Fruit fly (Drosophila melanogaster) whole organism, embryonic: Measurements from ENCODE around the gene Aef1.

ENCODE experiments used
- CG10431 ChIP-seq: fragments of 200-800 bp; sonication (Bioruptor generic); optimal IDR thresholded peaks from 3 replicates; lab custom pipeline; 2018; ENCODE audit warnings: missing biosample characterization, mild to moderate bottlenecking, missing genetic modification characterization
- CG10959 ChIP-seq: fragments of 200-800 bp; sonication (Bioruptor generic); IDR thresholded peaks from 2 replicates; pipeline ENCODE4 v1.3.6; 2022; ENCODE audit warnings: missing biosample characterization, missing genetic modification characterization
- CG12299 ChIP-seq: fragments of 200-800 bp; sonication (Bioruptor generic); optimal IDR thresholded peaks from 2 replicates; lab custom pipeline; 2018; ENCODE audit warnings: missing biosample characterization, mild to moderate bottlenecking, missing genetic modification characterization
- CG15696 ChIP-seq: fragments of 200-800 bp; sonication (Bioruptor generic); optimal IDR thresholded peaks from 2 replicates; lab custom pipeline; 2019; ENCODE audit warnings: missing biosample characterization, mild to moderate bottlenecking, missing genetic modification characterization, moderate library complexity
- CG17612 ChIP-seq: fragments of 200-800 bp; sonication (Bioruptor generic); IDR thresholded peaks from 2 replicates; pipeline ENCODE4 v1.3.6; 2022; ENCODE audit warnings: missing biosample characterization, missing genetic modification characterization
- CG1832 ChIP-seq: fragments of 200-800 bp; sonication (Bioruptor generic); optimal IDR thresholded peaks from 2 replicates; lab custom pipeline; 2017; ENCODE audit warnings: missing biosample characterization, mild to moderate bottlenecking, missing genetic modification characterization, inconsistent platforms
- CG34422 ChIP-seq: fragments of 200-800 bp; sonication (Bioruptor generic); IDR thresholded peaks from 3 replicates; pipeline ENCODE4 v1.3.6; 2022; ENCODE audit warnings: missing biosample characterization, missing genetic modification characterization
- CG3995 ChIP-seq: fragments of 200-800 bp; sonication (Bioruptor generic); optimal IDR thresholded peaks from 3 replicates; lab custom pipeline; 2016; ENCODE audit warnings: missing biosample characterization, missing genetic modification characterization
- CG4707 ChIP-seq: fragments of 200-800 bp; sonication (Bioruptor generic); optimal IDR thresholded peaks from 2 replicates; lab custom pipeline; 2018; ENCODE audit warnings: missing biosample characterization, mild to moderate bottlenecking, missing genetic modification characterization, moderate library complexity
- CG6689 ChIP-seq: fragments of 200-800 bp; sonication (Bioruptor generic); IDR thresholded peaks from 2 replicates; pipeline ENCODE4 v1.3.6; 2022; ENCODE audit warnings: missing biosample characterization, missing genetic modification characterization
- CG7271 ChIP-seq: fragments of 200-800 bp; sonication (Bioruptor generic); optimal IDR thresholded peaks from 2 replicates; lab custom pipeline; 2018; ENCODE audit warnings: missing biosample characterization, mild to moderate bottlenecking, missing genetic modification characterization, moderate library complexity
- CG7987 ChIP-seq: fragments of 200-800 bp; sonication (Bioruptor generic); optimal IDR thresholded peaks from 2 replicates; lab custom pipeline; 2018; ENCODE audit warnings: missing biosample characterization, mild to moderate bottlenecking, missing genetic modification characterization, moderate library complexity
- CG8281 ChIP-seq: fragments of 200-800 bp; sonication (Bioruptor generic); optimal IDR thresholded peaks from 2 replicates; lab custom pipeline; 2018; ENCODE audit warnings: missing biosample characterization, mild to moderate bottlenecking, missing genetic modification characterization, moderate library complexity
- CG8924 ChIP-seq: fragments of 200-800 bp; optimal IDR thresholded peaks from 3 replicates; lab custom pipeline; 2019; ENCODE audit warnings: missing biosample characterization, mild to moderate bottlenecking, missing genetic modification characterization, moderate library complexity
- CG9215 ChIP-seq: fragments of 200-800 bp; sonication (Bioruptor generic); IDR thresholded peaks from 2 replicates; pipeline ENCODE4 v1.3.6; 2022; ENCODE audit warnings: missing biosample characterization, missing genetic modification characterization
- CG9727 ChIP-seq: fragments of 200-800 bp; sonication (Bioruptor generic); optimal IDR thresholded peaks from 3 replicates; lab custom pipeline; 2017; ENCODE audit warnings: missing biosample characterization, mild to moderate bottlenecking, missing genetic modification characterization
- E2f1 ChIP-seq: fragments of 200-800 bp; sonication (Bioruptor generic); IDR thresholded peaks from 2 replicates; pipeline ENCODE4 v1.3.6; 2022; ENCODE audit warnings: missing biosample characterization, missing genetic modification characterization
- Eip74EF ChIP-seq, 2 experiments: fragments of 200-800 bp in 1 of 2; fragments of >200 bp in 1 of 2; sonication (Bioruptor generic) in 1 of 2; optimal IDR thresholded peaks; 2 replicates each; lab custom pipeline; 2017 to 2019; ENCODE audit warnings: missing biosample characterization in 2 of 2, missing genetic modification characterization in 2 of 2, mild to moderate bottlenecking in 1 of 2, moderate library complexity in 1 of 2
- Elba2 ChIP-seq: fragments of 200-800 bp; sonication (Bioruptor generic); optimal IDR thresholded peaks from 3 replicates; lab custom pipeline; 2016; ENCODE audit warnings: missing biosample characterization, missing genetic modification characterization
- Ets97D ChIP-seq: fragments of 200-800 bp; sonication (Bioruptor generic); optimal IDR thresholded peaks from 3 replicates; lab custom pipeline; 2016; ENCODE audit warnings: missing biosample characterization, missing genetic modification characterization
- Hand ChIP-seq: fragments of 200-800 bp; sonication (Bioruptor generic); optimal IDR thresholded peaks from 2 replicates; lab custom pipeline; 2017; ENCODE audit warnings: mild to moderate bottlenecking, missing biosample characterization, missing genetic modification reagents, missing genetic modification characterization
- NfI ChIP-seq: fragments of 200-800 bp; sonication (Bioruptor generic); optimal IDR thresholded peaks from 3 replicates; lab custom pipeline; 2018; ENCODE audit warnings: missing biosample characterization, mild to moderate bottlenecking, missing genetic modification characterization, moderate library complexity
- Pdp1 ChIP-seq, 2 experiments: fragments of 200-800 bp; sonication (Bioruptor generic); optimal IDR thresholded peaks; 3 replicates each; lab custom pipeline; 2016; ENCODE audit warnings: missing biosample characterization in 2 of 2, missing genetic modification characterization in 2 of 2, mild to moderate bottlenecking in 1 of 2, moderate library complexity in 1 of 2
- Six4 ChIP-seq: fragments of 200-800 bp; sonication (Bioruptor generic); optimal IDR thresholded peaks from 2 replicates; lab custom pipeline; 2016; ENCODE audit warnings: missing biosample characterization, missing genetic modification characterization
- TFAM ChIP-seq: fragments of 200-800 bp; sonication (Bioruptor generic); optimal IDR thresholded peaks from 2 replicates; lab custom pipeline; 2017; ENCODE audit warnings: missing biosample characterization, missing genetic modification characterization, inconsistent platforms
- Vsx1 ChIP-seq: fragments of 200-800 bp; sonication (Bioruptor generic); optimal IDR thresholded peaks from 2 replicates; lab custom pipeline; 2017; ENCODE audit warnings: missing biosample characterization, mild to moderate bottlenecking, missing genetic modification characterization, missing genetic modification reagents
- aop ChIP-seq: fragments of 200-800 bp; sonication (Bioruptor generic); IDR thresholded peaks from 2 replicates; pipeline ENCODE4 v1.3.6; 2022; ENCODE audit warnings: missing biosample characterization, missing genetic modification characterization
- bab2 ChIP-seq: fragments of 200-800 bp; sonication (Bioruptor generic); optimal IDR thresholded peaks from 2 replicates; lab custom pipeline; 2016; ENCODE audit warnings: missing biosample characterization, missing genetic modification characterization
- caup ChIP-seq: fragments of 200-800 bp; sonication (Bioruptor generic); optimal IDR thresholded peaks from 3 replicates; lab custom pipeline; 2017; ENCODE audit warnings: missing biosample characterization, mild to moderate bottlenecking, missing genetic modification characterization, moderate library complexity; ENCODE audit not compliant: severe bottlenecking
- chinmo ChIP-seq: fragments of 200-800 bp; sonication (Bioruptor generic); IDR thresholded peaks from 4 replicates; pipeline ENCODE4 v1.3.6; 2022; ENCODE audit warnings: missing biosample characterization, missing genetic modification characterization; ENCODE audit not compliant: partially characterized antibody
- disco-r ChIP-seq: fragments of 200-800 bp; sonication (Bioruptor generic); optimal IDR thresholded peaks from 2 replicates; lab custom pipeline; 2016; ENCODE audit warnings: missing biosample characterization, missing genetic modification characterization
- dmrt11E ChIP-seq: fragments of 200-800 bp; sonication (Bioruptor generic); optimal IDR thresholded peaks from 3 replicates; lab custom pipeline; 2018; ENCODE audit warnings: missing biosample characterization, mild to moderate bottlenecking, missing genetic modification characterization, moderate library complexity
- ewg ChIP-seq: fragments of 200-800 bp; sonication (Bioruptor generic); optimal IDR thresholded peaks from 3 replicates; lab custom pipeline; 2017; ENCODE audit warnings: mild to moderate bottlenecking, missing biosample characterization, missing genetic modification reagents, missing genetic modification characterization
- eyg ChIP-seq: fragments of 200-800 bp; sonication (Bioruptor generic); optimal IDR thresholded peaks from 3 replicates; lab custom pipeline; 2016; ENCODE audit warnings: missing biosample characterization, missing genetic modification characterization
- gem ChIP-seq: fragments of 200-800 bp; sonication (Bioruptor generic); optimal IDR thresholded peaks from 2 replicates; lab custom pipeline; 2019; ENCODE audit warnings: missing biosample characterization, mild to moderate bottlenecking, missing genetic modification characterization, moderate library complexity
- grn ChIP-seq: fragments of 200-800 bp; sonication (Bioruptor generic); optimal IDR thresholded peaks from 3 replicates; lab custom pipeline; 2017; ENCODE audit warnings: missing biosample characterization, missing genetic modification characterization
- h ChIP-seq: fragments of >200 bp; optimal IDR thresholded peaks from 2 replicates; lab custom pipeline; 2017
- ken ChIP-seq: fragments of 200-800 bp; sonication (Bioruptor generic); IDR thresholded peaks from 3 replicates; pipeline ENCODE4 v1.3.6; 2022; ENCODE audit warnings: missing biosample characterization, missing genetic modification characterization
- knrl ChIP-seq: fragments of 200-800 bp; sonication (Bioruptor generic); IDR thresholded peaks from 3 replicates; pipeline ENCODE4 v1.3.6; 2022; ENCODE audit warnings: missing biosample characterization, missing genetic modification characterization; ENCODE audit not compliant: partially characterized antibody
- odd ChIP-seq: fragments of 200-800 bp; sonication (Bioruptor generic); optimal IDR thresholded peaks from 2 replicates; lab custom pipeline; 2017; ENCODE audit warnings: missing biosample characterization, mild to moderate bottlenecking, missing genetic modification characterization
- pan ChIP-seq, 4 experiments: fragments of >200 bp in 3 of 4; fragments of 200-800 bp in 1 of 4; sonication (Bioruptor generic) in 1 of 4; optimal IDR thresholded peaks in 3 of 4; IDR thresholded peaks in 1 of 4; 2 replicates each; pipeline versions ENCODE4 v1.3.6 to Lab custom; 2017 to 2022; ENCODE audit warnings: missing biosample characterization in 2 of 4, missing genetic modification characterization in 2 of 4, mixed read lengths in 1 of 4
- repo ChIP-seq: fragments of 200-800 bp; sonication (Bioruptor generic); optimal IDR thresholded peaks from 2 replicates; lab custom pipeline; 2016; ENCODE audit warnings: missing biosample characterization, missing genetic modification characterization
- seq ChIP-seq: fragments of 200-800 bp; sonication (Bioruptor generic); IDR thresholded peaks from 2 replicates; pipeline ENCODE4 v1.3.6; 2022; ENCODE audit warnings: missing biosample characterization, missing genetic modification characterization
- sima ChIP-seq: fragments of 200-800 bp; sonication (Bioruptor generic); optimal IDR thresholded peaks from 2 replicates; lab custom pipeline; 2016; ENCODE audit warnings: missing biosample characterization, missing genetic modification characterization
- slbo ChIP-seq: fragments of 200-800 bp; sonication (Bioruptor generic); IDR thresholded peaks from 2 replicates; pipeline ENCODE4 v1.3.6; 2022; ENCODE audit warnings: missing biosample characterization, missing genetic modification characterization
- sug ChIP-seq: fragments of 200-800 bp; optimal IDR thresholded peaks from 2 replicates; lab custom pipeline; 2019; ENCODE audit warnings: missing biosample characterization, mild to moderate bottlenecking, missing genetic modification characterization, moderate library complexity
- toy ChIP-seq: fragments of 200-800 bp; sonication (Bioruptor generic); IDR thresholded peaks from 2 replicates; pipeline ENCODE4 v1.3.6; 2022; ENCODE audit warnings: missing biosample characterization, missing genetic modification characterization
- unpg ChIP-seq: fragments of 200-800 bp; sonication (Bioruptor generic); optimal IDR thresholded peaks from 3 replicates; lab custom pipeline; 2018; ENCODE audit warnings: missing biosample characterization, mild to moderate bottlenecking, missing genetic modification characterization, moderate library complexity
- vfl ChIP-seq: fragments of 200-800 bp; sonication (Bioruptor generic); optimal IDR thresholded peaks from 2 replicates; lab custom pipeline; 2016; ENCODE audit warnings: missing biosample characterization, missing genetic modification characterization
- vvl ChIP-seq: fragments of 200-800 bp; sonication (Bioruptor generic); IDR thresholded peaks from 2 replicates; pipeline ENCODE4 v1.3.6; 2022; ENCODE audit warnings: missing biosample characterization, missing genetic modification characterization

The Aef1 gene

DNA sequence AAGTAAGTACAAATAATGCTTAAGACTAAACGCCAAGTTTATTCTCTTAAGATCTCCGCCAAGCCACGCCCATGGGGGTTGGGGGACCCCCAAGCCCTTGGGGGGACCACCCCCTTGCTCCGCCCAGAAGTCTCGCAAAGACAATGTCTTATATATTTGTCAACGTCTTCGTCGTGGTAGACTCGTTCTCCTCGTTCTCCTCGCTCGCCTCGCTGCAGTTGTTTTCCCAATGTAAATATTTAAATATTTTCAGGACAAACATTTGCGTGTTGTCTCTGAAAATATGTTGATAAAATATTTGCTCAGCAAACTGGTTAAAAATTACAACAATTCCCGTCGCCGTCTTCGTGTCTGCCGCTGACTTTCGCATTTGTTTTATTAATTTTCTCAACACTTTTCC, 31.0 kb downstream of the Aef1 start:
- TF ChIP-seq unpg (GFP tag; lab: Kevin White, UChicago) (peak; percentile 76), eyg (GFP tag; lab: Kevin White, UChicago) (no peak), CG7987 (GFP tag; lab: Kevin White, UChicago) (peak; percentile 74), grn (GFP tag; lab: Kevin White, UChicago) (no peak), repo (no peak), Hand (GFP tag; lab: Kevin White, UChicago) (no peak), CG8924 (peak; percentile 90), Eip74EF (GFP tag; optimal IDR thresholded peaks at IDR 0.05; lab: Kevin White, UChicago) (peak in 1 of 2 experiments; percentile 6), CG17612 (GFP tag; lab: Robert Waterston, UW) (no peak), slbo (GFP tag; lab: Robert Waterston, UW) (no peak), sug (tag; lab: Kevin White, UChicago) (no peak), CG1832 (GFP tag; lab: Kevin White, UChicago) (no peak), ewg (GFP tag; lab: Kevin White, UChicago) (peak; percentile 46), Pdp1 (GFP tag; optimal IDR thresholded peaks at IDR 0.05; lab: Kevin White, UChicago) (peak in 1 of 2 experiments; percentile 54), CG3995 (GFP tag; lab: Kevin White, UChicago) (no peak), CG10959 (GFP tag; lab: Robert Waterston, UW) (peak; percentile 74), sima (GFP tag; lab: Kevin White, UChicago) (peak; percentile 19), CG9215 (GFP tag; lab: Robert Waterston, UW) (no peak), caup (GFP tag; lab: Kevin White, UChicago) (peak; percentile 45), CG8281 (tag; lab: Kevin White, UChicago) (peak; percentile 43), chinmo (no peak), odd (peak; percentile 56), CG9727 (GFP tag; lab: Kevin White, UChicago) (peak; percentile 94), CG15696 (tag; lab: Kevin White, UChicago) (peak; percentile 99), dmrt11E (peak; percentile 97), toy (GFP tag; lab: Robert Waterston, UW) (no peak), CG4707 (GFP tag; lab: Kevin White, UChicago) (peak; percentile 73), Elba2 (GFP tag; lab: Kevin White, UChicago) (no peak), vfl (no peak), ken (GFP tag; lab: Robert Waterston, UW) (peak; percentile 36; the same call in 1 of the 3 replicates), CG12299 (tag; lab: Kevin White, UChicago) (peak; percentile 9), pan (optimal IDR thresholded peaks at IDR 0.05; lab: Kevin White, UChicago) (no peak), pan (GFP tag; optimal IDR thresholded peaks at IDR 0.05 in 1 of 2, IDR thresholded peaks at IDR 0.05 in 1 of 2) (no peak), TFAM (GFP tag; lab: Kevin White, UChicago) (peak; percentile 75), disco-r (GFP tag; lab: Kevin White, UChicago) (no peak), seq (no peak), Ets97D (no peak), NfI (GFP tag; lab: Kevin White, UChicago) (peak; percentile 3), CG34422 (GFP tag; lab: Robert Waterston, UW) (no peak), gem (tag; lab: Kevin White, UChicago) (peak; percentile 88), E2f1 (GFP tag; lab: Robert Waterston, UW) (peak; percentile 35; the same call in 1 of the 2 replicates), h (lab: Kevin White, UChicago) (no peak), CG6689 (GFP tag; lab: Robert Waterston, UW) (peak; percentile 57), vvl (GFP tag; lab: Robert Waterston, UW) (peak; percentile 71), CG10431 (GFP tag; lab: Kevin White, UChicago) (peak; percentile 43), knrl (GFP tag; lab: Robert Waterston, UW) (no peak), Vsx1 (GFP tag; lab: Kevin White, UChicago) (peak; percentile 85), Six4 (GFP tag; lab: Kevin White, UChicago) (peak; percentile 9), aop (GFP tag; lab: Robert Waterston, UW) (no peak), bab2 (GFP tag; lab: Kevin White, UChicago) (peak; percentile 80), CG7271 (tag; lab: Kevin White, UChicago) (peak; percentile 97)
